Fruit fly (Drosophila melanogaster) whole organism, pupa: ENCODE measurements around the gene CG31659.

Source experiments
- CG10348 ChIP-seq: fragments of 200-800 bp; sonication (Bioruptor generic); IDR thresholded peaks from 2 replicates; pipeline ENCODE4 v1.3.6; 2022; ENCODE audit warnings: missing biosample characterization, missing genetic modification characterization
- CG13204 ChIP-seq: fragments of 200-800 bp; sonication (Bioruptor generic); optimal IDR thresholded peaks from 2 replicates; lab custom pipeline; 2018; ENCODE audit warnings: missing biosample characterization, mild to moderate bottlenecking, missing genetic modification characterization, moderate library complexity
- CG34367 ChIP-seq: fragments of 200-800 bp; sonication (Bioruptor generic); optimal IDR thresholded peaks from 2 replicates; lab custom pipeline; 2018; ENCODE audit warnings: missing biosample characterization, mild to moderate bottlenecking, missing genetic modification characterization
- CG4496 ChIP-seq: fragments of 200-800 bp; sonication (Bioruptor generic); IDR thresholded peaks from 3 replicates; pipeline ENCODE4 v1.3.6; 2022; ENCODE audit warnings: missing biosample characterization, missing genetic modification characterization
- CG8159 ChIP-seq: fragments of 200-800 bp; sonication (Bioruptor generic); optimal IDR thresholded peaks from 3 replicates; lab custom pipeline; 2018; ENCODE audit warnings: missing biosample characterization, mild to moderate bottlenecking, missing genetic modification characterization, moderate library complexity
- CG8301 ChIP-seq: fragments of 200-800 bp; sonication (Bioruptor generic); optimal IDR thresholded peaks from 2 replicates; lab custom pipeline; 2018; ENCODE audit warnings: missing biosample characterization, mild to moderate bottlenecking, missing genetic modification characterization
- CG9948 ChIP-seq: fragments of 200-800 bp; sonication (Bioruptor generic); optimal IDR thresholded peaks from 2 replicates; lab custom pipeline; 2018; ENCODE audit warnings: missing biosample characterization, mild to moderate bottlenecking, missing genetic modification characterization, moderate library complexity
- D1 ChIP-seq: fragments of 200-800 bp; sonication (Bioruptor generic); optimal IDR thresholded peaks from 2 replicates; lab custom pipeline; 2018; ENCODE audit warnings: missing biosample characterization, mild to moderate bottlenecking, missing genetic modification characterization, moderate library complexity
- EcR ChIP-seq: fragments of 200-800 bp; sonication (Bioruptor generic); optimal IDR thresholded peaks from 3 replicates; lab custom pipeline; 2019; ENCODE audit warnings: missing biosample characterization, missing genetic modification characterization, mild to moderate bottlenecking, moderate library complexity, missing genetic modification reagents
- Pif1A ChIP-seq: fragments of 200-800 bp; sonication (Bioruptor generic); optimal IDR thresholded peaks from 3 replicates; lab custom pipeline; 2016; ENCODE audit warnings: missing biosample characterization, missing genetic modification characterization
- Pif1B ChIP-seq: fragments of 200-800 bp; sonication (Bioruptor generic); optimal IDR thresholded peaks from 3 replicates; lab custom pipeline; 2016; ENCODE audit warnings: missing biosample characterization, missing genetic modification characterization
- fd96Ca ChIP-seq: fragments of 200-800 bp; sonication (Bioruptor generic); IDR thresholded peaks from 3 replicates; pipeline ENCODE4 v1.3.6; 2022; ENCODE audit warnings: missing biosample characterization, missing genetic modification characterization
- gl ChIP-seq: fragments of 200-800 bp; sonication (Bioruptor generic); optimal IDR thresholded peaks from 2 replicates; lab custom pipeline; 2018; ENCODE audit warnings: missing biosample characterization, mild to moderate bottlenecking, missing genetic modification characterization
- rn ChIP-seq: fragments of 200-800 bp; sonication (Bioruptor generic); IDR thresholded peaks from 2 replicates; pipeline ENCODE4 v1.3.6; 2022; ENCODE audit warnings: missing biosample characterization, missing genetic modification characterization

- TF ChIP-seq gl (tag; lab: Kevin White, UChicago) (no peak), rn (GFP tag; lab: Robert Waterston, UW) (no peak), CG8159 (tag; lab: Kevin White, UChicago) (peak; percentile 4), Pif1A (no peak), CG4496 (GFP tag; lab: Robert Waterston, UW) (no peak), CG13204 (GFP tag; lab: Kevin White, UChicago) (no peak), Pif1B (GFP tag; lab: Kevin White, UChicago) (no peak), fd96Ca (GFP tag; lab: Robert Waterston, UW) (0 out of 3 replicates have a peak, but pooled peaks have one; percentile 18), EcR (GFP tag; lab: Kevin White, UChicago) (no peak), CG34367 (no peak), CG8301 (tag; lab: Kevin White, UChicago) (no peak), CG9948 (no peak), CG10348 (GFP tag; lab: Robert Waterston, UW) (no peak), D1 (tag; lab: Kevin White, UChicago) (no peak)
These were observed 43.1 kb upstream of the CG31659 start for dm6 chr2L:1402728-1403127.
